Worm (Caenorhabditis elegans) whole organism, L4 larva: ENCODE data around the gene C40A11.6.

ENCODE experiments used
- ama-1 ChIP-seq: fragments of 150-350 bp; optimal IDR thresholded peaks from 2 replicates; lab custom pipeline; 2014; ENCODE audit warnings: inconsistent platforms, mixed read lengths
- cey-2 ChIP-seq: sonication (generic microtip); optimal IDR thresholded peaks from 3 replicates; lab custom pipeline; 2017; ENCODE audit warnings: missing genetic modification characterization, mild to moderate bottlenecking, missing compliant biosample characterization, antibody characterized with exemption, borderline replicate concordance; ENCODE audit not compliant: insufficient read depth
- ctbp-1 ChIP-seq: fragments of 200-800 bp; sonication (Bioruptor generic); IDR thresholded peaks from 2 replicates; pipeline ENCODE4 v1.3.6; 2022; ENCODE audit warnings: missing genetic modification reagents, missing genetic modification characterization, missing compliant biosample characterization
- dve-1 ChIP-seq: sonication (generic microtip); optimal IDR thresholded peaks from 2 replicates; lab custom pipeline; 2017; ENCODE audit warnings: antibody characterized with exemption, mild to moderate bottlenecking, missing genetic modification characterization, missing compliant biosample characterization; ENCODE audit not compliant: insufficient read depth
- egl-27 ChIP-seq: sonication (generic microtip); optimal IDR thresholded peaks from 3 replicates; lab custom pipeline; 2017; ENCODE audit warnings: missing biosample characterization, missing genetic modification reagents, missing genetic modification characterization
- fkh-10 ChIP-seq: fragments of 150-350 bp; optimal IDR thresholded peaks from 2 replicates; lab custom pipeline; 2014; ENCODE audit warnings: missing biosample characterization, missing genetic modification reagents, missing genetic modification characterization
- nhr-41 ChIP-seq: fragments of 200-800 bp; sonication (Bioruptor generic); IDR thresholded peaks from 2 replicates; pipeline ENCODE4 v1.3.6; 2022; ENCODE audit warnings: missing genetic modification reagents, missing genetic modification characterization, missing compliant biosample characterization
- nhr-76 ChIP-seq: fragments of 150-350 bp; optimal IDR thresholded peaks from 2 replicates; lab custom pipeline; 2014; ENCODE audit warnings: missing biosample characterization, missing genetic modification characterization

DNA sequence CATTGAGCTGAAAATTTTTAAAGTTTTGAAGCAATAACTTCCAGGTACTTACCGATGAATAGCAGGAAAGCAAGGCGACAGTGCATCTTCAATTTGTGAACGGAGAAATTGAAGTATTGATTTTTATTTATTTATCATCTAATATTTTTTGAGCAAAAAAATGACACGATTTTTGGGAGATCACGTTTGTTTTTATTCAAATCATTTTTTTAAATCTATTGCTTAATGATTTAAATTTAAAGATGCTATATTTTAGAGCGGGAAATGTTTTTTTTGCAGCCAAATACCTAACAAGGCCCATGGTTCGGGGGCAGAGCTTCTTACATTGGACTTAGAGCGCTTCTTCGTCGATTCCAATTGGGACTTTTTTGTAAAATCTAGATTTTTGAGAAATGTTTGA lies 20.9 kb upstream of the C40A11.6 start, which contains the start of gene C33C12.4:
- no peak for TF ChIP-seq nhr-41 (GFP tag; lab: Robert Waterston, UW)
- no peak for TF ChIP-seq dve-1
- no peak for TF ChIP-seq ctbp-1
- no peak for TF ChIP-seq fkh-10 (GFP tag; lab: Kevin White, UChicago)
- no peak for TF ChIP-seq ama-1 (lab: Kevin White, UChicago)
- no peak for TF ChIP-seq nhr-76 (tag; lab: Kevin White, UChicago)
- no peak for TF ChIP-seq cey-2
- no peak for TF ChIP-seq egl-27 (tag; lab: Kevin White, UChicago)
